Worm (Caenorhabditis elegans): ENCODE measurements around the gene chtl-1.

- TF ChIP-seq unc-120 (tag; optimal IDR thresholded peaks at IDR 0.05; ENCODE audit: poor library complexity, severe bottlenecking): no peak
- TF ChIP-seq drap-1 (GFP tag; optimal IDR thresholded peaks at IDR 0.05): no peak
- TF ChIP-seq nhr-28 (tag; optimal IDR thresholded peaks at IDR 0.05): no peak
- TF ChIP-seq snpc-4 (tag; optimal IDR thresholded peaks at IDR 0.05): no peak
- TF ChIP-seq pha-4 (tag; optimal IDR thresholded peaks at IDR 0.05): no peak
- no peak for TF ChIP-seq unc-62 (GFP tag; optimal IDR thresholded peaks at IDR 0.05)
- TF ChIP-seq sem-2 (GFP tag; optimal IDR thresholded peaks at IDR 0.05): no peak
- TF ChIP-seq zip-8 (tag; optimal IDR thresholded peaks at IDR 0.05): no peak
- TF ChIP-seq lin-13 (tag; optimal IDR thresholded peaks at IDR 0.05): no peak
- TF ChIP-seq nhr-237 (tag; optimal IDR thresholded peaks at IDR 0.05): no peak
Measured at ce11 chrX:5397300-5397699, 33.2 kb upstream of the chtl-1 start, which contains the start of gene C03F11.2.

All from whole organism, mixed stage, embryonic.